Worm (Caenorhabditis elegans) whole organism, L4 larva: Measurements from ENCODE around the gene C02D5.4.

Experiments used
- T20F7.1 ChIP-seq: fragments of 200-800 bp; sonication (Bioruptor generic); optimal IDR thresholded peaks from 2 replicates; lab custom pipeline; 2018; ENCODE audit warnings: mild to moderate bottlenecking, missing genetic modification characterization, missing compliant biosample characterization
- Y48G9A.11 ChIP-seq: fragments of 200-800 bp; sonication (Bioruptor generic); IDR thresholded peaks from 2 replicates; pipeline ENCODE4 v1.3.6; 2022; ENCODE audit warnings: missing genetic modification reagents, missing genetic modification characterization, missing compliant biosample characterization
- Y75B8A.6 ChIP-seq: fragments of 200-800 bp; sonication (Bioruptor generic); IDR thresholded peaks from 2 replicates; pipeline ENCODE4 v1.3.6; 2022; ENCODE audit warnings: missing genetic modification reagents, missing genetic modification characterization, missing compliant biosample characterization
- ZK337.2 ChIP-seq: fragments of 200-800 bp; sonication (Bioruptor generic); IDR thresholded peaks from 2 replicates; pipeline ENCODE4 v1.3.6; 2022; ENCODE audit warnings: missing genetic modification reagents, missing genetic modification characterization, missing compliant biosample characterization
- ZK546.5 ChIP-seq, 2 experiments: sonication (generic microtip); optimal IDR thresholded peaks; 2 replicates each; lab custom pipeline; 2017; ENCODE audit warnings: missing biosample characterization in 2 of 2, missing genetic modification characterization in 2 of 2
- aha-1 ChIP-seq: fragments of 150-350 bp; peaks from one replicate; lab custom pipeline; 2014; ENCODE audit warnings: missing biosample characterization, missing genetic modification characterization
- aly-2 ChIP-seq: sonication (generic microtip); optimal IDR thresholded peaks from 2 replicates; lab custom pipeline; 2018; ENCODE audit warnings: missing biosample characterization, missing genetic modification characterization
- ama-1 ChIP-seq: fragments of 150-350 bp; optimal IDR thresholded peaks from 2 replicates; lab custom pipeline; 2014; ENCODE audit warnings: inconsistent platforms, mixed read lengths
- daf-8 ChIP-seq: fragments of 200-800 bp; sonication (Bioruptor generic); IDR thresholded peaks from 2 replicates; pipeline ENCODE4 v1.3.6; 2022; ENCODE audit warnings: missing genetic modification characterization, missing compliant biosample characterization
- dmd-6 ChIP-seq: fragments of 200-800 bp; sonication (Bioruptor generic); IDR thresholded peaks from 2 replicates; pipeline ENCODE4 v1.3.6; 2022; ENCODE audit warnings: missing genetic modification reagents, missing genetic modification characterization, missing compliant biosample characterization
- dmd-9 ChIP-seq: fragments of 200-800 bp; sonication (Bioruptor generic); IDR thresholded peaks from 2 replicates; pipeline ENCODE4 v1.3.6; 2022; ENCODE audit warnings: missing genetic modification reagents, missing genetic modification characterization, missing compliant biosample characterization
- dpl-1 ChIP-seq: fragments of 150-350 bp; optimal IDR thresholded peaks from 2 replicates; lab custom pipeline; 2014; ENCODE audit warnings: missing biosample characterization, missing genetic modification reagents, missing genetic modification characterization
- gei-8 ChIP-seq: fragments of 200-800 bp; sonication (Bioruptor generic); optimal IDR thresholded peaks from 2 replicates; lab custom pipeline; 2018; ENCODE audit warnings: mild to moderate bottlenecking, missing genetic modification characterization, missing compliant biosample characterization
- hif-1 ChIP-seq, 2 experiments: sonication (generic microtip); optimal IDR thresholded peaks; 2 replicates each; lab custom pipeline; 2016 to 2017; ENCODE audit warnings: missing compliant biosample characterization in 2 of 2, missing genetic modification characterization in 2 of 2, missing genetic modification reagents in 2 of 2, missing genotype in 2 of 2, mild to moderate bottlenecking in 1 of 2
- hlh-11 ChIP-seq: fragments of 200-800 bp; sonication (Bioruptor generic); optimal IDR thresholded peaks from 2 replicates; lab custom pipeline; 2018; ENCODE audit warnings: mild to moderate bottlenecking, missing genetic modification characterization, missing compliant biosample characterization
- jun-1 ChIP-seq: fragments of 150-350 bp; optimal IDR thresholded peaks from 2 replicates; lab custom pipeline; 2014; ENCODE audit warnings: missing biosample characterization, missing genetic modification reagents, missing genetic modification characterization
- lin-1 ChIP-seq: fragments of 200-800 bp; sonication (Bioruptor generic); IDR thresholded peaks from 2 replicates; pipeline ENCODE4 v1.3.6; 2022; ENCODE audit warnings: missing genetic modification reagents, missing genetic modification characterization, missing compliant biosample characterization
- lin-13 ChIP-seq: fragments of 150-350 bp; optimal IDR thresholded peaks from 2 replicates; lab custom pipeline; 2014; ENCODE audit warnings: missing biosample characterization, missing genetic modification reagents, missing genetic modification characterization
- lin-15B ChIP-seq: fragments of 150-350 bp; sonication (generic microtip); optimal IDR thresholded peaks from 3 replicates; lab custom pipeline; 2014; ENCODE audit warnings: missing biosample characterization, missing genetic modification characterization
- lin-29 ChIP-seq: fragments of 200-800 bp; sonication (Bioruptor generic); IDR thresholded peaks from 2 replicates; pipeline ENCODE4 v1.3.6; 2022; ENCODE audit warnings: missing genetic modification reagents, missing genetic modification characterization, missing compliant biosample characterization
- lin-38 ChIP-seq: fragments of 200-800 bp; sonication (Bioruptor generic); IDR thresholded peaks from 2 replicates; pipeline ENCODE4 v1.3.6; 2022; ENCODE audit warnings: missing genetic modification reagents, missing genetic modification characterization, missing compliant biosample characterization
- madf-9 ChIP-seq: fragments of 200-800 bp; sonication (Bioruptor generic); conservative IDR thresholded peaks from 2 replicates; pipeline ENCODE4 v1.3.6; 2022; ENCODE audit warnings: missing genetic modification reagents, missing genetic modification characterization, missing compliant biosample characterization
- nhr-28 ChIP-seq: fragments of 150-350 bp; optimal IDR thresholded peaks from 2 replicates; lab custom pipeline; 2014; ENCODE audit warnings: missing biosample characterization, missing genetic modification characterization
- nhr-41 ChIP-seq: fragments of 200-800 bp; sonication (Bioruptor generic); IDR thresholded peaks from 2 replicates; pipeline ENCODE4 v1.3.6; 2022; ENCODE audit warnings: missing genetic modification reagents, missing genetic modification characterization, missing compliant biosample characterization
- nhr-76 ChIP-seq: fragments of 150-350 bp; optimal IDR thresholded peaks from 2 replicates; lab custom pipeline; 2014; ENCODE audit warnings: missing biosample characterization, missing genetic modification characterization
- sdz-12 ChIP-seq: fragments of 200-800 bp; sonication (Bioruptor generic); optimal IDR thresholded peaks from 2 replicates; lab custom pipeline; 2018; ENCODE audit warnings: mild to moderate bottlenecking, missing genetic modification characterization, missing compliant biosample characterization
- set-16 ChIP-seq: fragments of 200-800 bp; sonication (Bioruptor generic); IDR thresholded peaks from 2 replicates; pipeline ENCODE4 v1.3.6; 2022; ENCODE audit warnings: missing genetic modification reagents, missing genetic modification characterization, missing compliant biosample characterization
- spr-3 ChIP-seq: fragments of 200-800 bp; sonication (Bioruptor generic); optimal IDR thresholded peaks from 2 replicates; lab custom pipeline; 2018; ENCODE audit warnings: mild to moderate bottlenecking, missing genetic modification characterization, missing compliant biosample characterization
- tra-1 ChIP-seq: fragments of 200-800 bp; sonication (Bioruptor generic); IDR thresholded peaks from 2 replicates; pipeline ENCODE4 v1.3.6; 2022; ENCODE audit warnings: missing genetic modification reagents, missing genetic modification characterization, missing compliant biosample characterization
- unc-62 ChIP-seq, 3 experiments: fragments of 150-350 bp in 1 of 3; sonication (generic microtip); optimal IDR thresholded peaks in 2 of 3; peaks in 1 of 3; 1 replicate in 1 of 3; 2 replicates in 2 of 3; lab custom pipeline; 2014 to 2017; ENCODE audit warnings: missing biosample characterization in 3 of 3, missing genetic modification characterization in 3 of 3, missing genetic modification reagents in 3 of 3, missing genotype in 1 of 3
- zag-1 ChIP-seq: fragments of 150-350 bp; optimal IDR thresholded peaks from 2 replicates; lab custom pipeline; 2014; ENCODE audit warnings: missing biosample characterization, missing genetic modification characterization
- zip-11 ChIP-seq: fragments of 200-800 bp; sonication (Bioruptor generic); IDR thresholded peaks from 2 replicates; pipeline ENCODE4 v1.3.6; 2022; ENCODE audit warnings: missing genetic modification characterization, missing compliant biosample characterization
- ztf-11 ChIP-seq: fragments of 150-350 bp; optimal IDR thresholded peaks from 2 replicates; lab custom pipeline; 2014; ENCODE audit warnings: missing biosample characterization, missing genetic modification characterization

Gene C02D5.4

ce11 chrIII:8570289-8570688, 18.3 kb downstream of the C02D5.4 start:
- TF ChIP-seq set-16 (peak; percentile 83; the same call in 1 of the 2 replicates), ZK546.5 (tag; optimal IDR thresholded peaks at IDR 0.05; lab: Kevin White, UChicago) (no peak), dmd-6 (GFP tag; lab: Robert Waterston, UW) (no peak)

ce11 chrIII:8571845-8572244, 19.9 kb downstream of the C02D5.4 start:
- TF ChIP-seq hlh-11 (tag; lab: Kevin White, UChicago): peak; percentile 13
- TF ChIP-seq ZK337.2 (GFP tag; lab: Robert Waterston, UW): 0 out of 2 replicates have a peak, but pooled peaks have one; percentile 18
- no peak for TF ChIP-seq lin-29 (GFP tag; lab: Robert Waterston, UW)

- TF ChIP-seq tra-1 (GFP tag; lab: Robert Waterston, UW) (no peak), aly-2 (tag; lab: Kevin White, UChicago) (no peak), unc-62 (GFP tag; optimal IDR thresholded peaks at IDR 0.05 in 1 of 2; lab: Kevin White, UChicago) (peak in 1 of 2 experiments; percentile 90), unc-62 (tag; optimal IDR thresholded peaks at IDR 0.05; lab: Kevin White, UChicago) (no peak), jun-1 (tag; lab: Kevin White, UChicago) (no peak), zip-11 (GFP tag; lab: Robert Waterston, UW) (no peak)
- TF ChIP-seq, all 104 proteins: peak for 1
Measured at ce11 chrIII:8573301-8573700, 21.3 kb downstream of the C02D5.4 start.

- TF ChIP-seq Y48G9A.11 (GFP tag; lab: Robert Waterston, UW) (no peak), nhr-41 (GFP tag; lab: Robert Waterston, UW) (no peak), ztf-11 (tag; lab: Kevin White, UChicago) (no peak), sdz-12 (GFP tag; lab: Kevin White, UChicago) (no peak), spr-3 (GFP tag; lab: Kevin White, UChicago) (no peak), zag-1 (tag; lab: Kevin White, UChicago) (no peak), nhr-28 (no peak), daf-8 (no peak), lin-13 (GFP tag; lab: Kevin White, UChicago) (no peak), madf-9 (GFP tag; lab: Robert Waterston, UW) (no peak), T20F7.1 (no peak), hif-1 (tag; optimal IDR thresholded peaks at IDR 0.05; lab: Kevin White, UChicago) (no peak), Y75B8A.6 (GFP tag; lab: Robert Waterston, UW) (no peak)
Measured at ce11 chrIII:8573869-8574268, 21.9 kb downstream of the C02D5.4 start.

- TF ChIP-seq nhr-28 (peak; percentile 18), aha-1 (tag; lab: Kevin White, UChicago) (peak; percentile 84), gei-8 (GFP tag; lab: Kevin White, UChicago) (no peak)
- TF ChIP-seq, all 104 proteins: peak for 2
Measured at ce11 chrIII:8574299-8574698, 22.3 kb downstream of the C02D5.4 start.

ce11 chrIII:8575359-8576101, 23.6 kb downstream of the C02D5.4 start:
- TF ChIP-seq unc-62 (GFP tag; optimal IDR thresholded peaks at IDR 0.05 in 1 of 2; lab: Kevin White, UChicago) (peak in 1 of 2 experiments; percentile 72), unc-62 (tag; optimal IDR thresholded peaks at IDR 0.05; lab: Kevin White, UChicago) (no peak), aha-1 (tag; lab: Kevin White, UChicago) (peak; percentile 67), dpl-1 (no peak), zip-11 (GFP tag; lab: Robert Waterston, UW) (no peak), lin-15B (tag; lab: Kevin White, UChicago) (no peak), dmd-9 (no peak), lin-1 (GFP tag; lab: Robert Waterston, UW) (no peak), ama-1 (no peak), nhr-28 (peak; percentile 15), nhr-76 (tag; lab: Kevin White, UChicago) (no peak), lin-38 (GFP tag; lab: Robert Waterston, UW) (no peak)
